Fruit fly (Drosophila melanogaster) whole organism, embryonic: ENCODE results near the gene Gr93d.

ENCODE experiments used
- CG10543 ChIP-seq: fragments of 200-800 bp; sonication (Bioruptor generic); optimal IDR thresholded peaks from 3 replicates; lab custom pipeline; 2017; ENCODE audit warnings: missing biosample characterization, mild to moderate bottlenecking, missing genetic modification characterization, moderate library complexity
- CG1233 ChIP-seq: fragments of 200-800 bp; sonication (Bioruptor generic); optimal IDR thresholded peaks from 4 replicates; lab custom pipeline; 2018; ENCODE audit warnings: missing biosample characterization, mild to moderate bottlenecking, missing genetic modification characterization
- CG13296 ChIP-seq: fragments of 200-800 bp; sonication (Bioruptor generic); optimal IDR thresholded peaks from 3 replicates; lab custom pipeline; 2018; ENCODE audit warnings: missing biosample characterization, mild to moderate bottlenecking, missing genetic modification characterization
- CG14050 ChIP-seq: fragments of 200-800 bp; sonication (Bioruptor generic); IDR thresholded peaks from 3 replicates; pipeline ENCODE4 v1.3.6; 2022; ENCODE audit warnings: missing biosample characterization, missing genetic modification characterization
- CG17385 ChIP-seq: fragments of 200-800 bp; sonication (Bioruptor generic); optimal IDR thresholded peaks from 3 replicates; lab custom pipeline; 2018; ENCODE audit warnings: missing biosample characterization, mild to moderate bottlenecking, missing genetic modification characterization
- CG17568 ChIP-seq: fragments of 200-800 bp; sonication (Bioruptor generic); optimal IDR thresholded peaks from 2 replicates; lab custom pipeline; 2018; ENCODE audit warnings: missing biosample characterization, mild to moderate bottlenecking, missing genetic modification characterization, moderate library complexity
- CG17829 ChIP-seq: fragments of 200-800 bp; optimal IDR thresholded peaks from 2 replicates; lab custom pipeline; 2019; ENCODE audit warnings: missing biosample characterization, mild to moderate bottlenecking, missing genetic modification characterization, moderate library complexity
- CG3163 ChIP-seq: fragments of 200-800 bp; sonication (Bioruptor generic); optimal IDR thresholded peaks from 3 replicates; lab custom pipeline; 2016; ENCODE audit warnings: missing biosample characterization, missing genetic modification characterization
- CG34376 ChIP-seq: fragments of 200-800 bp; sonication (Bioruptor generic); optimal IDR thresholded peaks from 2 replicates; lab custom pipeline; 2018; ENCODE audit warnings: missing biosample characterization, mild to moderate bottlenecking, missing genetic modification characterization
- CG8290 ChIP-seq, 3 experiments: fragments of 200-800 bp; sonication (Bioruptor generic); optimal IDR thresholded peaks; 2 replicates each; lab custom pipeline; 2016 to 2019; ENCODE audit warnings: missing biosample characterization in 3 of 3, missing genetic modification characterization in 3 of 3, mild to moderate bottlenecking in 2 of 3, moderate library complexity in 1 of 3
- Dbx ChIP-seq: fragments of 200-800 bp; sonication (Bioruptor generic); IDR thresholded peaks from 3 replicates; pipeline ENCODE4 v1.3.6; 2022; ENCODE audit warnings: missing biosample characterization, missing genetic modification characterization
- Drgx ChIP-seq: fragments of 200-800 bp; sonication (Bioruptor generic); IDR thresholded peaks from 2 replicates; pipeline ENCODE4 v1.3.6; 2022; ENCODE audit warnings: missing biosample characterization, missing genetic modification characterization
- Ets65A ChIP-seq: fragments of 200-800 bp; sonication (Bioruptor generic); peaks from one replicate; lab custom pipeline; 2016; ENCODE audit warnings: missing biosample characterization, missing genetic modification characterization
- GATAe ChIP-seq: fragments of 200-800 bp; sonication (Bioruptor generic); conservative IDR thresholded peaks from 2 replicates; pipeline ENCODE4 v1.3.6; 2022; ENCODE audit warnings: missing biosample characterization, missing genetic modification characterization
- Jarid2 ChIP-seq: fragments of 200-800 bp; sonication (Bioruptor generic); optimal IDR thresholded peaks from 3 replicates; lab custom pipeline; 2017; ENCODE audit warnings: mild to moderate bottlenecking, missing biosample characterization, missing genetic modification reagents, missing genetic modification characterization
- Med ChIP-seq: fragments of 200-800 bp; sonication (Bioruptor generic); peaks from one replicate; lab custom pipeline; 2016; ENCODE audit warnings: missing biosample characterization, missing genetic modification characterization, mild to moderate bottlenecking, inconsistent platforms, moderate library complexity
- Pdp1 ChIP-seq, 2 experiments: fragments of 200-800 bp; sonication (Bioruptor generic); optimal IDR thresholded peaks; 3 replicates each; lab custom pipeline; 2016; ENCODE audit warnings: missing biosample characterization in 2 of 2, missing genetic modification characterization in 2 of 2, mild to moderate bottlenecking in 1 of 2, moderate library complexity in 1 of 2
- Rfx ChIP-seq: fragments of 200-800 bp; sonication (Bioruptor generic); IDR thresholded peaks from 2 replicates; pipeline ENCODE4 v1.3.6; 2022; ENCODE audit warnings: missing biosample characterization, missing genetic modification characterization
- ato ChIP-seq: fragments of 200-800 bp; sonication (Bioruptor generic); IDR thresholded peaks from 2 replicates; pipeline ENCODE4 v1.3.6; 2022; ENCODE audit warnings: missing biosample characterization, missing genetic modification characterization; ENCODE audit not compliant: partially characterized antibody
- chinmo ChIP-seq: fragments of 200-800 bp; sonication (Bioruptor generic); IDR thresholded peaks from 4 replicates; pipeline ENCODE4 v1.3.6; 2022; ENCODE audit warnings: missing biosample characterization, missing genetic modification characterization; ENCODE audit not compliant: partially characterized antibody
- crp ChIP-seq, 2 experiments: fragments of 200-800 bp; sonication (Bioruptor generic); optimal IDR thresholded peaks; 2 replicates in 1 of 2; 3 replicates in 1 of 2; lab custom pipeline; 2017; ENCODE audit warnings: missing biosample characterization in 2 of 2, missing genetic modification characterization in 2 of 2, mild to moderate bottlenecking in 1 of 2, moderate library complexity in 1 of 2
- exex ChIP-seq: fragments of 200-800 bp; sonication (Bioruptor generic); optimal IDR thresholded peaks from 4 replicates; lab custom pipeline; 2018; ENCODE audit warnings: missing biosample characterization, mild to moderate bottlenecking, missing genetic modification characterization, moderate library complexity
- fd64A ChIP-seq: fragments of 200-800 bp; sonication (Bioruptor generic); optimal IDR thresholded peaks from 3 replicates; lab custom pipeline; 2018; ENCODE audit warnings: missing biosample characterization, mild to moderate bottlenecking, missing genetic modification characterization
- gfzf ChIP-seq: fragments of 200-800 bp; sonication (Bioruptor generic); optimal IDR thresholded peaks from 2 replicates; lab custom pipeline; 2016; ENCODE audit warnings: missing biosample characterization, mild to moderate bottlenecking, missing genetic modification characterization, moderate library complexity
- gro ChIP-seq: fragments of 200-800 bp; sonication (Bioruptor generic); optimal IDR thresholded peaks from 2 replicates; lab custom pipeline; 2016; ENCODE audit warnings: missing biosample characterization, missing genetic modification characterization
- lab ChIP-seq: fragments of 200-800 bp; sonication (Bioruptor generic); optimal IDR thresholded peaks from 3 replicates; lab custom pipeline; 2017; ENCODE audit warnings: missing biosample characterization, missing genetic modification characterization, mild to moderate bottlenecking, moderate library complexity, missing genetic modification reagents
- salm ChIP-seq: fragments of 200-800 bp; sonication (Bioruptor generic); optimal IDR thresholded peaks from 2 replicates; lab custom pipeline; 2018; ENCODE audit warnings: missing biosample characterization, mild to moderate bottlenecking, missing genetic modification characterization
- sd ChIP-seq: fragments of 200-800 bp; sonication (Bioruptor generic); optimal IDR thresholded peaks from 3 replicates; lab custom pipeline; 2018; ENCODE audit warnings: missing biosample characterization, mild to moderate bottlenecking, missing genetic modification characterization, moderate library complexity
- ssp ChIP-seq: fragments of 200-800 bp; sonication (Bioruptor generic); IDR thresholded peaks from 2 replicates; pipeline ENCODE4 v1.3.6; 2022; ENCODE audit warnings: missing biosample characterization, missing genetic modification characterization
- sug ChIP-seq: fragments of 200-800 bp; optimal IDR thresholded peaks from 2 replicates; lab custom pipeline; 2019; ENCODE audit warnings: missing biosample characterization, mild to moderate bottlenecking, missing genetic modification characterization, moderate library complexity

The Gr93d gene

DNA sequence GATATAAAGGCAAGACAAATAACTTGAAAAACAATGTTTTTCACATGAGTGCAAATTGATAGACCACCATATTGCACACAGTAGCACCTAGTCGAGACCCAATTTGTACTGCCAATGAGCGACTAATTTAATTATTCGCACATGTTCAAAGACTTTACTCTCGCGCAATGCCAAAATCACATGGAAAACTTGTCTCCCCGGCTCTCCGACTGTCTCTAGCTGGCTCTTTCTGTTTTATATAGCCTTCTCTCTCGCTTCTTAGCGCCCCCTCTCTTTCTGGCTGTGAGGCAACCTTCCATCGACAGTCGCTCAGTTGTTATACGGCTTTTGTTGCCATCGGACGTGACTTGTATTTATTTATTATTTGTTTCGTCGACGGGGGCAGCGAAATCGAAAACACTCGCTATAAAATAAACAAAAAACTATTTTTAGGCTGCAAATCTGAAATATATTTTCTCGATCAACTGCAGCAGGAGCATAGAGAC, 28.6 kb upstream of the Gr93d start, which contains the start of gene CG6656 (continued):
- TF ChIP-seq CG34376 (GFP tag; lab: Kevin White, UChicago) (peak; percentile 10), Med (GFP tag; lab: Kevin White, UChicago) (peak; percentile 81), CG8290 (GFP tag; optimal IDR thresholded peaks at IDR 0.05; lab: Kevin White, UChicago) (no peak), CG8290 (tag; optimal IDR thresholded peaks at IDR 0.05; lab: Kevin White, UChicago) (peak in 1 of 2 experiments; percentile 46), CG10543 (GFP tag; lab: Kevin White, UChicago) (peak; percentile 75), Rfx (GFP tag; lab: Robert Waterston, UW) (peak; percentile 49), Dbx (GFP tag; lab: Robert Waterston, UW) (peak; percentile 32; the same call in 1 of the 3 replicates), crp (GFP tag; optimal IDR thresholded peaks at IDR 0.05; lab: Kevin White, UChicago) (no peak), gfzf (no peak)

- TF ChIP-seq Ets65A (GFP tag; lab: Kevin White, UChicago), result peak; percentile 28
- TF ChIP-seq ato (GFP tag; lab: Robert Waterston, UW), result no peak
Observed at dm6 chr3R:21873439-21873838, 27.0 kb upstream of the Gr93d start, which contains the start of gene CG31178. TSS of gene CG31178 (plus strand) at chr3R:21873739.

- peak; percentile 65 for TF ChIP-seq exex (tag; lab: Kevin White, UChicago)
- peak; percentile 67 for TF ChIP-seq fd64A
- TF ChIP-seq CG17385 (GFP tag; lab: Kevin White, UChicago), result peak; percentile 9
- no peak for TF ChIP-seq CG1233 (GFP tag; lab: Kevin White, UChicago)
- TF ChIP-seq CG3163 (GFP tag; lab: Kevin White, UChicago), result no peak
- no peak for TF ChIP-seq gro
- TF ChIP-seq Ets65A (GFP tag; lab: Kevin White, UChicago), result peak; percentile 92
- no peak for TF ChIP-seq CG14050 (GFP tag; lab: Robert Waterston, UW)
- no peak for TF ChIP-seq ssp (GFP tag; lab: Robert Waterston, UW)
- TF ChIP-seq Drgx (GFP tag; lab: Robert Waterston, UW), result no peak
- TF ChIP-seq CG8290 (GFP tag; optimal IDR thresholded peaks at IDR 0.05; lab: Kevin White, UChicago), result no peak
- peak in 1 of 2 experiments; percentile 7 for TF ChIP-seq CG8290 (tag; optimal IDR thresholded peaks at IDR 0.05; lab: Kevin White, UChicago)
- TF ChIP-seq CG17829 (tag; lab: Kevin White, UChicago), result peak; percentile 98
- peak in 1 of 2 experiments; percentile 76 for TF ChIP-seq Pdp1 (GFP tag; optimal IDR thresholded peaks at IDR 0.05; lab: Kevin White, UChicago)
- peak; percentile 18 for TF ChIP-seq lab (GFP tag; lab: Kevin White, UChicago)
- TF ChIP-seq CG13296 (GFP tag; lab: Kevin White, UChicago), result peak; percentile 4
- peak; percentile 36 for TF ChIP-seq Med (GFP tag; lab: Kevin White, UChicago)
- peak; percentile 61 for TF ChIP-seq sd (tag; lab: Kevin White, UChicago)
- peak; percentile 36 for TF ChIP-seq salm
- peak; percentile 40 for TF ChIP-seq CG10543 (GFP tag; lab: Kevin White, UChicago)
- peak; percentile 42 for TF ChIP-seq sug (tag; lab: Kevin White, UChicago)
- TF ChIP-seq GATAe (GFP tag; lab: Robert Waterston, UW), result peak; percentile 61
- 0 out of 4 replicates have a peak, but pooled peaks have one; percentile 31 for TF ChIP-seq chinmo
- TF ChIP-seq CG17568 (GFP tag; lab: Kevin White, UChicago), result peak; percentile 20
- TF ChIP-seq Jarid2, result peak; percentile 2
Observed at dm6 chr3R:21871348-21871940, 25.0 kb upstream of the Gr93d start.
